Fruit fly (Drosophila melanogaster): Measurements from ENCODE around the gene CG42752.

The CG42752 gene

DNA sequence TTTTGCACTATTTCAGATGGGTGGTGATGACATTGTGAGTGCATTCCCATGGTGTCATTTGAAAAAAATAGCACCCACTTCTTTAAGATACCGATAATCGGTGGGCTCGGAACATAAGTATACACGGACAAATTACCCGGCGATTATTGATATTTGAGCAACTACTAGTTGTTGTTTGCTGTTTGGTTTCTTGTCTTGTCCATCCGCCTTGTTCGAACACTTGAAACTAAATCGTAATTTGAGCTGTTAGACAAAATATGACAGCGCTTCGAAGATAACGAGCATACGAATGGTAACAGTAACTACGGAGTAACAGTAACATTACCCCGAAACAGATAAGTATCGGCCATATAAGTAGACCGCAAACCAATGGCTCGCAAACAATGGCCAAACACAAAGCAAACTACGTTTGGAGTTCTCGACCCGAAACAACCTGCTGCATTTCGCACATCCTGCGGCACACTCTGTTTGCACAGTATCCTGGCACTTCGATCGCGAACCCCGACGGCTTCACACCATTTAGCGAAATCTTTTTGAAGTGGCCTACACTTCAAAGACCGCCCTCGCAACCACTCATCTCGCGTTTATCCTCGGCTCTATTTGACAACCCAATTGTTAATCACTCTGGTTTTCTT lies 41.1 kb upstream of the CG42752 start:
- TF ChIP-seq kay (GFP tag; ENCODE audit: borderline replicate concordance) (peak; percentile 8), CG14711 (tag; optimal IDR thresholded peaks at IDR 0.05) (no peak)

DNA sequence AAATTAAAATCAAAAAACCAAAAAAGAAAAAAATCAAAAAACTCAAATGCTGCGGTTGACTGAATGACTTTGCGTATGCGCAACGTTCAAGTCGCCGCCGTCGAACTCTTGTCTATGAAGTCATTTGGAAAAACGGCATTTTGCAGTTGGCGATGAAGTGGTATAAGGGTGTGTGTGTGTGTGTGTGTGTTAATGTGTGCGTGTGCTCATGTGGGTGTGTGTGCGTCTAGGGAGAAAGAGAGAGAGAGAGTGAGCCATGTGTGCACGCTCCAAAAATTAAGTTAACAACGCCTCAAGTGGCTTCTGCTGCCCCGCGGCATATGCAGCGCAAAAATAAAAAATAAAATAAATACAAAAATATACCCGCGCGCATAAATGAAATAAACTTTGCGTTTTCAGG lies 37.5 kb upstream of the CG42752 start:
- TF ChIP-seq Hr96 (GFP tag; optimal IDR thresholded peaks at IDR 0.05) = no peak
- TF ChIP-seq toe (GFP tag; optimal IDR thresholded peaks at IDR 0.05) = no peak

DNA sequence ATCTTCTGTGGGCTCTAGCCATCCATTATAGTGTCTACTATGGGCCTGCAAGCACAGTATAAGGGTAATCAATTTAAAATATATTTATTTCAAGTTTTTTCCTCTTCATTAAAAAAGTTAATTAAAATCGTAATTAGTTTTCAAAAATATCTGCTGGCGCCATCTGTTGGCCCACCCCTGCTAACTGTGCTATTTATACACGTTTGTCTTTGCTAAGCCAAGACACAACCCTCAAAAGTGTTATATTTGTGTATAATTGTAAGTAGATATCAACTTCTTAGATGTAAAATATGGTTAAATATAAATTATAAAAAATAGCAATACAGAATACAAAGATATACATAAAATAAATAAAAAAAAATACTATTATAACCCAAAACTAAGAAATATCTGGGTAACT lies 36.6 kb upstream of the CG42752 start:
- peak; percentile 9 for TF ChIP-seq kay (GFP tag; ENCODE audit: borderline replicate concordance)
- TF ChIP-seq CG11617 (GFP tag; optimal IDR thresholded peaks at IDR 0.05) = no peak
- TF ChIP-seq pad (GFP tag; optimal IDR thresholded peaks at IDR 0.05) = peak; percentile 3
- no peak for TF ChIP-seq cic (GFP tag; optimal IDR thresholded peaks at IDR 0.05)
- no peak for TF ChIP-seq Clk (GFP tag; optimal IDR thresholded peaks at IDR 0.05)
- no peak for TF ChIP-seq CG7045 (GFP tag; optimal IDR thresholded peaks at IDR 0.05)

DNA sequence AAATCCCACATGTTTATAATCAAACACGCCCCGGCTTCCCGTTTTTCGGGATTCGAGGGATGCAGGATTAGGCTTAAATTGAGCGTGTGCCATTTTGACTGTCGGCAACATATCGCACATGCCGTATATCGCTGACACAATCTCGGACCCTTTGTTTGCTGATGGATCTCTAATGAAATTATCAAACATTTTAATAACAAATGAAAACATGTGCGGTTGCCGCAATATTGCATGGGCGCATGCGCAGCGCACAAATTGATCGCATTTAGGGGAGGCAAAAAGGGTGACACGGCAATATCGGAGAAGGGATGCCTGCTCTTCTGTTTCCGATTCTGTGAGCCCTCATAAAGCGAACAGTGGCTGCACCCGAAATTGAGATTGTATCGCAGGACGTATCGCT lies 35.4 kb upstream of the CG42752 start:
- TF ChIP-seq CG12768 (GFP tag; optimal IDR thresholded peaks at IDR 0.05) = no peak
- TF ChIP-seq CG5204 (GFP tag; optimal IDR thresholded peaks at IDR 0.05) = no peak
- TF ChIP-seq pad (GFP tag; optimal IDR thresholded peaks at IDR 0.05) = no peak
- TF ChIP-seq kay (GFP tag; ENCODE audit: borderline replicate concordance) = no peak
- no peak for TF ChIP-seq CG11617 (GFP tag; optimal IDR thresholded peaks at IDR 0.05)
- no peak for TF ChIP-seq CG1620 (GFP tag; optimal IDR thresholded peaks at IDR 0.05)
- no peak for TF ChIP-seq cic (GFP tag; optimal IDR thresholded peaks at IDR 0.05)

DNA sequence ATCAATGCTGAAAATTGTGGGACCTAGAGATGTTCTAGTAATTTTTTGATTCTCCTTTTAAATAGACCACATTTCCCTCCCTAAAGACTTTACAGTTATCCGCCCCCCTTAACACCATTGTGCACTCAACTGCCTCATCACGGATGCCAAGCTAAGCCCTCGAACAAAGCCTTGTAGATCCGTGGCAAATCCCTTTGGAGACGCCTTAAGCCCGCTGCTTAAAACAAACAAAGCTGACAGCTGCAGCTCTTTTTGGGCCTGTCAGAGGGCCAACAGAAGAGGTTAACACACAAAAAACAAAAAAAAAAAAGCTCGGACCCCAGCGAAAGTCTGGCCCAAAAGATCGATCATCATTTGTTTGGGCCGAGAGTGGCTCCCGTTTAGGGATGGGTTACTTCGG lies 27.9 kb upstream of the CG42752 start:
- TF ChIP-seq toe (GFP tag; optimal IDR thresholded peaks at IDR 0.05) = no peak
- TF ChIP-seq CG11617 (GFP tag; optimal IDR thresholded peaks at IDR 0.05) = no peak
- no peak for TF ChIP-seq cic (GFP tag; optimal IDR thresholded peaks at IDR 0.05)

DNA sequence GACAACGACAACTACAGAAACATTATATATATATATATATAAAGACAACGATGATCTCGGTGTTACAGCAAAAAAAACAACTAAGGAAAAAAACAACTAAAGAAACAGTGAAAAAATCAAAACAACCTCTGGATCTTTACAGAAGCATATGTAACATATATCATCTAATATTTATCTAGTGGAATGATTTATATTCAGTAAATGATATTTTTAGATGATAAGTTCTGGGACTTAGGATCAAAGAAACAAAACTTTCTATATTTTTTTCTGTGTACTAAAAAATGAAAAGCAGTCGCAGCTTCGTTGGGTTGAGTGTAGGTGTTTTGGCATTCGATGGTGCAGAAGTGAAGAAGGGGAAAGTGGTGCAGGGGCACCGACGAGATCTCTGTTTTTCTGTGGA lies 27.2 kb upstream of the CG42752 start:
- no peak for TF ChIP-seq Clk (GFP tag; optimal IDR thresholded peaks at IDR 0.05)
- TF ChIP-seq CG14711 (tag; optimal IDR thresholded peaks at IDR 0.05) = no peak
- TF ChIP-seq cic (GFP tag; optimal IDR thresholded peaks at IDR 0.05) = no peak
- TF ChIP-seq Crg-1 (GFP tag; optimal IDR thresholded peaks at IDR 0.05) = no peak
- TF ChIP-seq CG11617 (GFP tag; optimal IDR thresholded peaks at IDR 0.05) = no peak
- no peak for TF ChIP-seq pad (GFP tag; optimal IDR thresholded peaks at IDR 0.05)
- TF ChIP-seq cnc (optimal IDR thresholded peaks at IDR 0.05) = no peak
- no peak for TF ChIP-seq toe (GFP tag; optimal IDR thresholded peaks at IDR 0.05)
- TF ChIP-seq bab1 (GFP tag; optimal IDR thresholded peaks at IDR 0.05) = no peak
- TF ChIP-seq tj (GFP tag; optimal IDR thresholded peaks at IDR 0.05) = no peak
- TF ChIP-seq CG12768 (GFP tag; optimal IDR thresholded peaks at IDR 0.05) = no peak
- no peak for TF ChIP-seq ovo (GFP tag; optimal IDR thresholded peaks at IDR 0.05)
- TF ChIP-seq CG1620 (GFP tag; optimal IDR thresholded peaks at IDR 0.05) = no peak
- TF ChIP-seq CG5204 (GFP tag; optimal IDR thresholded peaks at IDR 0.05) = no peak
- no peak for TF ChIP-seq Mnt (GFP tag; optimal IDR thresholded peaks at IDR 0.05)
- TF ChIP-seq CG33017 (tag; optimal IDR thresholded peaks at IDR 0.05) = no peak
- TF ChIP-seq Hr96 (GFP tag; optimal IDR thresholded peaks at IDR 0.05) = no peak
- no peak for TF ChIP-seq CG7101 (tag; optimal IDR thresholded peaks at IDR 0.05)
- no peak for TF ChIP-seq kay (GFP tag; ENCODE audit: borderline replicate concordance)

DNA sequence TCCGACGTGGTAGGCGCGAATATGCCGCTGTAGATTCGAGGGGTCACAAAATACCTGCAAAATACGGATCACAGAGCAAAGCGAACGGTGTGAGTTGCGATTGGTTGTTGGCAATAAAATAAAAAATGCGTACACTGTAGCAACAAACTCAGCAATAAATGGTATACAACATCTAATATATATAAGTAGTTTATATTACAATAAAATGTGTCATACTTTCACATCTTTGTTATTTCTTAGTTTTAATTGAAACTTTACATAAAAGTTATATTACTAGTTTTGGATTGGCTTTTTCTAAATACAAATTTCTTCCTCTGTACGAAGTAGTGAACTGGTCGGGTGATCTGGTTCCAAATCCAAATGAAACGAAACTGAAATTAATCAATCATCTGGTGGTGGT lies 25.9 kb upstream of the CG42752 start:
- TF ChIP-seq CG14711 (tag; optimal IDR thresholded peaks at IDR 0.05) (no peak), Mnt (GFP tag; optimal IDR thresholded peaks at IDR 0.05) (no peak), tj (GFP tag; optimal IDR thresholded peaks at IDR 0.05) (no peak), CG5204 (GFP tag; optimal IDR thresholded peaks at IDR 0.05) (no peak), Clk (GFP tag; optimal IDR thresholded peaks at IDR 0.05) (no peak), toe (GFP tag; optimal IDR thresholded peaks at IDR 0.05) (no peak), CG1620 (GFP tag; optimal IDR thresholded peaks at IDR 0.05) (no peak)

DNA sequence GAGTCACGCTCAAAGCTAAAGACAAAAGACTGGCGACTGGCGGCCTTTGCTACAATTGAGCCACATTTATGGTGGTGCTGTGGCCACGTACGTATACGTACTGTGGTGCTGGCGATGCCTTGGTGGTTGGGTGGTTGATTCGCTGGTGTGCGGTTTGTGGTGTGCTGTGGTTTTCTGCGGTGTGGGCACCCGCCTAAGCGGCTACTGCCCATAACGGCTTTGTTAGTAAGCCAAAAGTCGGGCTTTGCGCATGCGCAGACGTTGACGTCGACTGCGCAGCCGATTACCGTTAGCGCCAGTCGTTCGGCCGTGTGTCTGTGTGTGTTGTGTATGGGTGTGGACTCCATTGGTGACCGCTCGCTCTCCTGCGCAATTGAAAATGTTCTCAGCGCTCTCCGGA lies 13.3 kb upstream of the CG42752 start:
- TF ChIP-seq CG12768 (GFP tag; optimal IDR thresholded peaks at IDR 0.05) (no peak), Mnt (GFP tag; optimal IDR thresholded peaks at IDR 0.05) (no peak), CG1620 (GFP tag; optimal IDR thresholded peaks at IDR 0.05) (no peak), kay (GFP tag; ENCODE audit: borderline replicate concordance) (no peak), Hr96 (GFP tag; optimal IDR thresholded peaks at IDR 0.05) (no peak), CG11617 (GFP tag; optimal IDR thresholded peaks at IDR 0.05) (no peak), CG5204 (GFP tag; optimal IDR thresholded peaks at IDR 0.05) (no peak), ovo (GFP tag; optimal IDR thresholded peaks at IDR 0.05) (no peak), CG7101 (tag; optimal IDR thresholded peaks at IDR 0.05) (no peak), Clk (GFP tag; optimal IDR thresholded peaks at IDR 0.05) (no peak), CG14711 (tag; optimal IDR thresholded peaks at IDR 0.05) (no peak)
